Worm (Caenorhabditis elegans): ENCODE results near the gene idpb-5.

ce11 chrV:11800486-11800885 lies 38.8 kb upstream of the idpb-5 start:
- TF ChIP-seq nhr-25 (tag; optimal IDR thresholded peaks at IDR 0.05) = peak; percentile 53
- no peak for TF ChIP-seq Y55F3AM.14 (GFP tag; optimal IDR thresholded peaks at IDR 0.05)
- TF ChIP-seq R02D3.7 (tag; optimal IDR thresholded peaks at IDR 0.05) = no peak
- TF ChIP-seq snpc-4 (tag; optimal IDR thresholded peaks at IDR 0.05) = no peak
- no peak for TF ChIP-seq nhr-12 (tag; optimal IDR thresholded peaks at IDR 0.05)
- TF ChIP-seq skn-1 (tag; optimal IDR thresholded peaks at IDR 0.05) = no peak
- TF ChIP-seq unc-55 (GFP tag; optimal IDR thresholded peaks at IDR 0.05) = no peak
- no peak for TF ChIP-seq nhr-77 (tag; optimal IDR thresholded peaks at IDR 0.05)
- no peak for TF ChIP-seq unc-39 (tag; optimal IDR thresholded peaks at IDR 0.05)
- no peak for TF ChIP-seq aly-2 (tag; optimal IDR thresholded peaks at IDR 0.05)
- TF ChIP-seq lin-13 (GFP tag; optimal IDR thresholded peaks at IDR 0.05) = no peak
- no peak for TF ChIP-seq lin-39 (tag; optimal IDR thresholded peaks at IDR 0.05)
- no peak for TF ChIP-seq unc-62 (GFP tag; optimal IDR thresholded peaks at IDR 0.05)
- TF ChIP-seq dmd-4 (tag; optimal IDR thresholded peaks at IDR 0.05) = no peak
